Worm (Caenorhabditis elegans) whole organism, L4 larva: ENCODE results near the gene cdh-8.
A peak's percentile ranks its signal among the peaks of the same experiment; 100 is the strongest.

ENCODE experiments used
- D1046.2 ChIP-seq: fragments of 200-800 bp; sonication (Bioruptor generic); IDR thresholded peaks from 2 replicates; pipeline ENCODE4 v1.3.6; 2022; ENCODE audit warnings: missing genetic modification characterization, missing compliant biosample characterization
- F10B5.3 ChIP-seq: sonication (generic microtip); optimal IDR thresholded peaks from 2 replicates; lab custom pipeline; 2016; ENCODE audit warnings: mild to moderate bottlenecking, missing genetic modification characterization, missing compliant biosample characterization
- F37D6.2 ChIP-seq: sonication (generic microtip); optimal IDR thresholded peaks from 2 replicates; lab custom pipeline; 2016; ENCODE audit warnings: mild to moderate bottlenecking, missing genetic modification characterization, missing compliant biosample characterization
- F49E8.2 ChIP-seq: sonication (generic microtip); optimal IDR thresholded peaks from 2 replicates; lab custom pipeline; 2016; ENCODE audit warnings: missing compliant biosample characterization, mild to moderate bottlenecking, missing genetic modification characterization, borderline replicate concordance
- R02D3.7 ChIP-seq: fragments of 150-350 bp; sonication (generic microtip); optimal IDR thresholded peaks from 3 replicates; lab custom pipeline; 2014; ENCODE audit warnings: missing biosample characterization, missing genetic modification characterization
- T20F7.1 ChIP-seq: fragments of 200-800 bp; sonication (Bioruptor generic); optimal IDR thresholded peaks from 2 replicates; lab custom pipeline; 2018; ENCODE audit warnings: mild to moderate bottlenecking, missing genetic modification characterization, missing compliant biosample characterization
- Y75B8A.6 ChIP-seq: fragments of 200-800 bp; sonication (Bioruptor generic); IDR thresholded peaks from 2 replicates; pipeline ENCODE4 v1.3.6; 2022; ENCODE audit warnings: missing genetic modification reagents, missing genetic modification characterization, missing compliant biosample characterization
- ZK337.2 ChIP-seq: fragments of 200-800 bp; sonication (Bioruptor generic); IDR thresholded peaks from 2 replicates; pipeline ENCODE4 v1.3.6; 2022; ENCODE audit warnings: missing genetic modification reagents, missing genetic modification characterization, missing compliant biosample characterization
- ZK546.5 ChIP-seq, 2 experiments: sonication (generic microtip); optimal IDR thresholded peaks; 2 replicates each; lab custom pipeline; 2017; ENCODE audit warnings: missing biosample characterization in 2 of 2, missing genetic modification characterization in 2 of 2
- aha-1 ChIP-seq: fragments of 150-350 bp; peaks from one replicate; lab custom pipeline; 2014; ENCODE audit warnings: missing biosample characterization, missing genetic modification characterization
- ceh-20 ChIP-seq: fragments of 200-800 bp; sonication (Bioruptor generic); IDR thresholded peaks from 2 replicates; pipeline ENCODE4 v1.3.6; 2022; ENCODE audit warnings: missing genetic modification reagents, missing genetic modification characterization, missing compliant biosample characterization
- ceh-62 ChIP-seq: sonication (generic microtip); optimal IDR thresholded peaks from 2 replicates; lab custom pipeline; 2017; ENCODE audit warnings: missing biosample characterization, missing genetic modification characterization
- ces-1 ChIP-seq: fragments of 150-350 bp; sonication (generic microtip); optimal IDR thresholded peaks from 4 replicates; lab custom pipeline; 2014; ENCODE audit warnings: missing biosample characterization, missing genetic modification reagents, missing genetic modification characterization
- daf-12 ChIP-seq: fragments of 150-350 bp; optimal IDR thresholded peaks from 2 replicates; lab custom pipeline; 2014; ENCODE audit warnings: missing biosample characterization, missing genetic modification reagents, missing genetic modification characterization
- daf-19 ChIP-seq: fragments of 200-800 bp; sonication (Bioruptor generic); conservative IDR thresholded peaks from 2 replicates; pipeline ENCODE4 v1.3.6; 2022; ENCODE audit warnings: missing genetic modification characterization, missing compliant biosample characterization
- dmd-8 ChIP-seq: fragments of 200-800 bp; sonication (Bioruptor generic); IDR thresholded peaks from 2 replicates; pipeline ENCODE4 v1.3.6; 2022; ENCODE audit warnings: missing genetic modification characterization, missing compliant biosample characterization
- duxl-1 ChIP-seq: sonication (generic microtip); optimal IDR thresholded peaks from 2 replicates; lab custom pipeline; 2016; ENCODE audit warnings: mild to moderate bottlenecking, missing genetic modification characterization, moderate library complexity, missing compliant biosample characterization; ENCODE audit not compliant: poor library complexity
- jun-1 ChIP-seq: fragments of 150-350 bp; optimal IDR thresholded peaks from 2 replicates; lab custom pipeline; 2014; ENCODE audit warnings: missing biosample characterization, missing genetic modification reagents, missing genetic modification characterization
- lim-7 ChIP-seq: fragments of 200-800 bp; sonication (Bioruptor generic); IDR thresholded peaks from 2 replicates; pipeline ENCODE4 v1.3.6; 2022; ENCODE audit warnings: missing genetic modification characterization, missing compliant biosample characterization
- lin-1 ChIP-seq: fragments of 200-800 bp; sonication (Bioruptor generic); IDR thresholded peaks from 2 replicates; pipeline ENCODE4 v1.3.6; 2022; ENCODE audit warnings: missing genetic modification reagents, missing genetic modification characterization, missing compliant biosample characterization
- lin-13 ChIP-seq: fragments of 150-350 bp; optimal IDR thresholded peaks from 2 replicates; lab custom pipeline; 2014; ENCODE audit warnings: missing biosample characterization, missing genetic modification reagents, missing genetic modification characterization
- lin-15B ChIP-seq: fragments of 150-350 bp; sonication (generic microtip); optimal IDR thresholded peaks from 3 replicates; lab custom pipeline; 2014; ENCODE audit warnings: missing biosample characterization, missing genetic modification characterization
- lin-29 ChIP-seq: fragments of 200-800 bp; sonication (Bioruptor generic); IDR thresholded peaks from 2 replicates; pipeline ENCODE4 v1.3.6; 2022; ENCODE audit warnings: missing genetic modification reagents, missing genetic modification characterization, missing compliant biosample characterization
- lin-38 ChIP-seq: fragments of 200-800 bp; sonication (Bioruptor generic); IDR thresholded peaks from 2 replicates; pipeline ENCODE4 v1.3.6; 2022; ENCODE audit warnings: missing genetic modification reagents, missing genetic modification characterization, missing compliant biosample characterization
- lir-3 ChIP-seq: sonication (generic microtip); optimal IDR thresholded peaks from 2 replicates; lab custom pipeline; 2016; ENCODE audit warnings: mild to moderate bottlenecking, missing genetic modification characterization, missing compliant biosample characterization
- lsy-2 ChIP-seq, 2 experiments: fragments of 150-350 bp in 1 of 2; sonication (generic microtip) in 1 of 2; optimal IDR thresholded peaks; 2 replicates each; lab custom pipeline; 2014 to 2017; ENCODE audit warnings: missing biosample characterization in 2 of 2, missing genetic modification characterization in 2 of 2
- madf-5 ChIP-seq, 2 experiments: fragments of 200-800 bp; sonication (Bioruptor generic); IDR thresholded peaks; 2 replicates each; pipeline ENCODE4 v1.3.6; 2022; ENCODE audit warnings: missing compliant biosample characterization in 2 of 2, missing genetic modification characterization in 2 of 2
- madf-9 ChIP-seq: fragments of 200-800 bp; sonication (Bioruptor generic); conservative IDR thresholded peaks from 2 replicates; pipeline ENCODE4 v1.3.6; 2022; ENCODE audit warnings: missing genetic modification reagents, missing genetic modification characterization, missing compliant biosample characterization
- mdl-1 ChIP-seq, 2 experiments: fragments of 150-350 bp in 1 of 2; sonication (generic microtip) in 1 of 2; optimal IDR thresholded peaks; 2 replicates each; lab custom pipeline; 2014 to 2017; ENCODE audit warnings: missing biosample characterization in 2 of 2, missing genetic modification characterization in 2 of 2
- mdt-29 ChIP-seq: fragments of 200-800 bp; sonication (Bioruptor generic); IDR thresholded peaks from 2 replicates; pipeline ENCODE4 v1.3.6; 2022; ENCODE audit warnings: missing genetic modification reagents, missing genetic modification characterization, missing compliant biosample characterization
- mep-1 ChIP-seq: fragments of 150-350 bp; sonication (generic microtip); optimal IDR thresholded peaks from 3 replicates; lab custom pipeline; 2014; ENCODE audit warnings: missing biosample characterization, missing genetic modification characterization
- mxl-2 ChIP-seq: fragments of 200-800 bp; sonication (Bioruptor generic); conservative IDR thresholded peaks from 2 replicates; pipeline ENCODE4 v1.3.6; 2022; ENCODE audit warnings: missing genetic modification reagents, missing genetic modification characterization, missing compliant biosample characterization
- nhr-102 ChIP-seq: sonication (generic microtip); optimal IDR thresholded peaks from 2 replicates; lab custom pipeline; 2016; ENCODE audit warnings: mild to moderate bottlenecking, missing genetic modification characterization, moderate library complexity, missing compliant biosample characterization
- nhr-11 ChIP-seq: fragments of 150-350 bp; optimal IDR thresholded peaks from 2 replicates; lab custom pipeline; 2014; ENCODE audit warnings: missing biosample characterization, missing genetic modification characterization
- nhr-111 ChIP-seq: fragments of 200-800 bp; sonication (Bioruptor generic); optimal IDR thresholded peaks from 2 replicates; lab custom pipeline; 2018; ENCODE audit warnings: mild to moderate bottlenecking, missing genetic modification characterization, missing compliant biosample characterization
- nhr-237 ChIP-seq: sonication (generic microtip); optimal IDR thresholded peaks from 2 replicates; lab custom pipeline; 2017; ENCODE audit warnings: missing biosample characterization, missing genetic modification characterization
- nhr-41 ChIP-seq: fragments of 200-800 bp; sonication (Bioruptor generic); IDR thresholded peaks from 2 replicates; pipeline ENCODE4 v1.3.6; 2022; ENCODE audit warnings: missing genetic modification reagents, missing genetic modification characterization, missing compliant biosample characterization
- nhr-48 ChIP-seq: sonication (generic microtip); optimal IDR thresholded peaks from 2 replicates; lab custom pipeline; 2016; ENCODE audit warnings: mild to moderate bottlenecking, missing genetic modification characterization, missing compliant biosample characterization
- nhr-6 ChIP-seq: fragments of 150-350 bp; optimal IDR thresholded peaks from 2 replicates; lab custom pipeline; 2014; ENCODE audit warnings: missing biosample characterization, missing genetic modification characterization
- rbr-2 ChIP-seq: sonication (generic microtip); optimal IDR thresholded peaks from 2 replicates; lab custom pipeline; 2016; ENCODE audit warnings: missing genotype, missing genetic modification characterization, missing compliant biosample characterization
- saeg-2 ChIP-seq: fragments of 200-800 bp; sonication (Bioruptor generic); IDR thresholded peaks from 2 replicates; pipeline ENCODE4 v1.3.6; 2022; ENCODE audit warnings: missing genetic modification reagents, missing genetic modification characterization, missing compliant biosample characterization
- set-16 ChIP-seq: fragments of 200-800 bp; sonication (Bioruptor generic); IDR thresholded peaks from 2 replicates; pipeline ENCODE4 v1.3.6; 2022; ENCODE audit warnings: missing genetic modification reagents, missing genetic modification characterization, missing compliant biosample characterization
- spr-3 ChIP-seq: fragments of 200-800 bp; sonication (Bioruptor generic); optimal IDR thresholded peaks from 2 replicates; lab custom pipeline; 2018; ENCODE audit warnings: mild to moderate bottlenecking, missing genetic modification characterization, missing compliant biosample characterization
- zag-1 ChIP-seq: fragments of 150-350 bp; optimal IDR thresholded peaks from 2 replicates; lab custom pipeline; 2014; ENCODE audit warnings: missing biosample characterization, missing genetic modification characterization
- zfp-3 ChIP-seq: fragments of 200-800 bp; sonication (Bioruptor generic); conservative IDR thresholded peaks from 2 replicates; pipeline ENCODE4 v1.3.6; 2022; ENCODE audit warnings: missing genetic modification reagents, missing genetic modification characterization, missing compliant biosample characterization
- zip-11 ChIP-seq: fragments of 200-800 bp; sonication (Bioruptor generic); IDR thresholded peaks from 2 replicates; pipeline ENCODE4 v1.3.6; 2022; ENCODE audit warnings: missing genetic modification characterization, missing compliant biosample characterization
- zip-2 ChIP-seq: fragments of 150-350 bp; optimal IDR thresholded peaks from 2 replicates; lab custom pipeline; 2014; ENCODE audit warnings: missing biosample characterization, missing genetic modification characterization
- ztf-7 ChIP-seq: fragments of 150-350 bp; optimal IDR thresholded peaks from 2 replicates; lab custom pipeline; 2014; ENCODE audit warnings: missing biosample characterization, missing genetic modification characterization

The cdh-8 gene

DNA sequence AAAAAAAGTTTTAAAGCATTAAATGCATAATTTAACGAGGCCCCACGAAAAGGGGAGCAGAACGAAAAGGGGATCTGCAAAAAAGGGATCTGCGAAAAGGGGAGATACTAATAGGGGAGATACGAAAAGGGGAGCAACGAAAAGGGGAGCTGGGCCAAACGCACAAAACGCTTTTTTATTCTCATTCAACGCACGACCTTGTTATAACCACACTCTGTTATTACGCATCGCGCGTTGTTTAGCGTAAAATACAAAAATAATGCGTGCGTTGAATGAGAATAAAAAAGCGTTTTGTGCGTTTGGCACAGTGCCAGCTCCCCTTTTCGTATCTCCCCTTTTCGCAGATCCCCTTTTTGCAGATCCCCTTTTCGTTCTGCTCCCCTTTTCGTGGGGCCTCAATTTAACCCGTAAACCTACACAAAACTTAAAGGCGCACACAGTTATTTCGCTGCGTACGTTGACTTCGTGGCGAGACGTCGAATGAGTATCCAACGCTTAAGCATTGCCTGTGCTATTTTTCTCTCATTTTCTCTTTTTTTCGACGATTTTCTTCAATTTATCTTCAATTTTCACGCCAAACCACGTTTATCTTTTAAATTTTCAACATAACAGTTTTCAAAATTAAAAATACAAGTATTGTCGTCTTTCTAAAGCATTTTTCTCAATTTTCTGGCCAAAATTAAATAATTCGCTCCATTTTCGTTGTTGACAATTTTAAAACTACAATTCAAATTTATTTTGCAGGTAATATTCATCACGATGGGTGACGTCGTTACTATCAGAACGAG lies 45.7 kb downstream of the cdh-8 start, which contains the start of gene rps-24 (continued):
- TF ChIP-seq nhr-41 (peak; percentile 60), saeg-2 (peak; percentile 77; the same call in 1 of the 2 replicates), lsy-2 (tag; optimal IDR thresholded peaks at IDR 0.05; lab: Kevin White, UChicago) (peak; percentile 88 to 94), lin-15B (tag; lab: Kevin White, UChicago) (peak; percentile 45), madf-9 (GFP tag; lab: Robert Waterston, UW) (peak; percentile 95), mep-1 (tag; lab: Kevin White, UChicago) (peak; percentile 94), set-16 (GFP tag; lab: Robert Waterston, UW) (peak; percentile 60; the same call in 1 of the 2 replicates), R02D3.7 (tag; lab: Kevin White, UChicago) (peak; percentile 94), spr-3 (GFP tag; lab: Kevin White, UChicago) (peak; percentile 47), mxl-2 (GFP tag; lab: Robert Waterston, UW) (0 out of 2 replicates have a peak, but pooled peaks have one; percentile 13), lim-7 (GFP tag; lab: Robert Waterston, UW) (peak; percentile 81), nhr-237 (peak; percentile 19), ZK546.5 (tag; optimal IDR thresholded peaks at IDR 0.05; lab: Kevin White, UChicago) (peak in 1 of 2 experiments; percentile 45), dmd-8 (GFP tag; lab: Robert Waterston, UW) (peak; percentile 71; the same call in 1 of the 2 replicates), zip-2 (tag; lab: Kevin White, UChicago) (peak; percentile 7), nhr-11 (tag; lab: Kevin White, UChicago) (peak; percentile 88), madf-5 (GFP tag; IDR thresholded peaks at IDR 0.05; lab: Robert Waterston, UW) (peak; percentile 71 to 93; a peak in 3 of 4 replicates), lin-13 (peak; percentile 93), zfp-3 (GFP tag; lab: Robert Waterston, UW) (peak; percentile 95), nhr-48 (tag; lab: Kevin White, UChicago) (peak; percentile 61), daf-19 (GFP tag; lab: Robert Waterston, UW) (peak; percentile 52; the same call in 1 of the 2 replicates), lin-29 (peak; percentile 70; the same call in 1 of the 2 replicates), Y75B8A.6 (GFP tag; lab: Robert Waterston, UW) (peak; percentile 92), rbr-2 (peak; percentile 94), mdt-29 (peak; percentile 92), duxl-1 (tag; lab: Kevin White, UChicago) (peak; percentile 57), ces-1 (GFP tag; lab: Kevin White, UChicago) (peak; percentile 31), F37D6.2 (tag; lab: Kevin White, UChicago) (peak; percentile 88), lin-1 (GFP tag; lab: Robert Waterston, UW) (peak; percentile 81; the same call in 1 of the 2 replicates), ceh-20 (GFP tag; lab: Robert Waterston, UW) (peak; percentile 97), ZK337.2 (GFP tag; lab: Robert Waterston, UW) (peak; percentile 97), jun-1 (tag; lab: Kevin White, UChicago) (peak; percentile 7), aha-1 (tag; lab: Kevin White, UChicago) (peak; percentile 80)
- TF ChIP-seq, all 104 proteins: peak for 78; not testable (repeated sequence) for 26

DNA sequence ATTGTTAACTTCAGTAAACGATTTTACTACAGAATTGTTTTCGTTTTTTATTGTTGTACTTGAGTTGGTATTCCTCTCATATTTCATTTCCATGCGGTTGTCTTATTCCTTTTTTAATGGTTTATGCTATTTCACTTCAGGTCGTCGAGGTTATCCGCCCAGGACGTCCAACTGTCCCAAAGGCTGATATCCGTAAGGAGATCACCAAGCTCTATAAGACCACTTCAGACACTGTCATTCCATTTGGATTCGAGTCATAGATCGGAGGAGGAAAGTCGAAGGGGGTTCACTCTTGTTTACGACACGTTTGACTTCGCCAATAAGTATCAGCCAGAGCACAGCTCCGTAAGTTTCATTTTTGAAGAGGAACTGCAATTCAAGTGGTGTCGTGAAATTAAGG lies 47.0 kb downstream of the cdh-8 start, which contains the start of gene T07A9.14:
TSS of gene T07A9.14 (plus strand) at position 124 of the 400 bp plus-strand sequence.
- TF ChIP-seq mdt-29 (peak; percentile 22; the same call in 1 of the 2 replicates), madf-5 (GFP tag; IDR thresholded peaks at IDR 0.05; lab: Robert Waterston, UW) (no peak), F49E8.2 (peak; percentile 25), nhr-6 (tag; lab: Kevin White, UChicago) (no peak), ZK337.2 (GFP tag; lab: Robert Waterston, UW) (no peak), lir-3 (tag; lab: Kevin White, UChicago) (no peak), spr-3 (GFP tag; lab: Kevin White, UChicago) (no peak), lin-38 (GFP tag; lab: Robert Waterston, UW) (peak; percentile 47; the same call in 1 of the 2 replicates), T20F7.1 (no peak), ztf-7 (tag; lab: Kevin White, UChicago) (no peak), duxl-1 (tag; lab: Kevin White, UChicago) (no peak), daf-12 (tag; lab: Kevin White, UChicago) (no peak), madf-9 (GFP tag; lab: Robert Waterston, UW) (no peak), nhr-102 (no peak), nhr-111 (GFP tag; lab: Kevin White, UChicago) (no peak), zip-11 (GFP tag; lab: Robert Waterston, UW) (no peak), F10B5.3 (tag; lab: Kevin White, UChicago) (no peak), D1046.2 (GFP tag; lab: Robert Waterston, UW) (no peak), ceh-20 (GFP tag; lab: Robert Waterston, UW) (no peak), nhr-11 (tag; lab: Kevin White, UChicago) (no peak), zag-1 (tag; lab: Kevin White, UChicago) (no peak), mdl-1 (tag; optimal IDR thresholded peaks at IDR 0.05; lab: Kevin White, UChicago) (no peak), ceh-62 (no peak), rbr-2 (no peak)
